Worm (Caenorhabditis elegans): ENCODE measurements around the gene M03E7.2.
A peak's percentile ranks its signal among the peaks of the same experiment; 100 is the strongest.

The M03E7.2 gene

ce11 chrV:5667337-5667736, 49.9 kb downstream of the M03E7.2 start (continued):
- TF ChIP-seq mxl-2 (GFP tag; conservative IDR thresholded peaks at IDR 0.05) (0 out of 2 replicates have a peak, but pooled peaks have one; percentile 25), fkh-10 (GFP tag; optimal IDR thresholded peaks at IDR 0.05) (no peak), spr-3 (GFP tag; optimal IDR thresholded peaks at IDR 0.05) (peak; percentile 60), D1046.2 (GFP tag; IDR thresholded peaks at IDR 0.05) (peak; percentile 92), nhr-41 (GFP tag; IDR thresholded peaks at IDR 0.05) (peak; percentile 83; the same call in 1 of the 2 replicates), skn-1 (tag; optimal IDR thresholded peaks at IDR 0.05) (no peak), ces-1 (GFP tag; optimal IDR thresholded peaks at IDR 0.05) (no peak), Y75B8A.6 (GFP tag; IDR thresholded peaks at IDR 0.05) (peak; percentile 86; the same call in 1 of the 2 replicates), mes-2 (tag; optimal IDR thresholded peaks at IDR 0.05; ENCODE audit: poor library complexity, severe bottlenecking) (peak; percentile 70), duxl-1 (tag; optimal IDR thresholded peaks at IDR 0.05; ENCODE audit: poor library complexity) (peak; percentile 88), tag-97 (GFP tag; IDR thresholded peaks at IDR 0.05) (0 out of 2 replicates have a peak, but pooled peaks have one; percentile 64), daf-8 (GFP tag; IDR thresholded peaks at IDR 0.05) (no peak), Y5F2A.4 (GFP tag; optimal IDR thresholded peaks at IDR 0.05) (peak; percentile 88), pha-4 (GFP tag; IDR thresholded peaks at IDR 0.05) (peak; percentile 91), pha-4 (tag; optimal IDR thresholded peaks at IDR 0.05) (no peak)

All from whole organism, L4 larva.